Worm (Caenorhabditis elegans) whole organism, late embryonic: Measurements from ENCODE around the gene C08F1.11.

Experiments used
- C08G9.2 ChIP-seq: sonication (generic microtip); optimal IDR thresholded peaks from 2 replicates; lab custom pipeline; 2016; ENCODE audit warnings: mild to moderate bottlenecking, missing genetic modification characterization, moderate library complexity, missing compliant biosample characterization
- F13H6.1 ChIP-seq: sonication (generic microtip); optimal IDR thresholded peaks from 2 replicates; lab custom pipeline; 2016; ENCODE audit warnings: missing genetic modification characterization, missing compliant biosample characterization
- K02D7.2 ChIP-seq: sonication (generic microtip); optimal IDR thresholded peaks from 2 replicates; lab custom pipeline; 2017; ENCODE audit warnings: mild to moderate bottlenecking, missing genetic modification characterization, missing compliant biosample characterization
- T23F11.4 ChIP-seq: fragments of 200-800 bp; sonication (Bioruptor generic); optimal IDR thresholded peaks from 2 replicates; lab custom pipeline; 2018; ENCODE audit warnings: mild to moderate bottlenecking, missing genetic modification characterization, missing compliant biosample characterization
- ama-1 ChIP-seq: fragments of 150-350 bp; optimal IDR thresholded peaks from 2 replicates; lab custom pipeline; 2014
- ceh-14 ChIP-seq: sonication (generic microtip); optimal IDR thresholded peaks from 2 replicates; lab custom pipeline; 2016; ENCODE audit warnings: missing genotype, missing genetic modification characterization, missing compliant biosample characterization
- ceh-18 ChIP-seq: sonication (generic microtip); optimal IDR thresholded peaks from 2 replicates; lab custom pipeline; 2016; ENCODE audit warnings: missing genetic modification characterization, missing compliant biosample characterization
- ceh-2 ChIP-seq: sonication (generic microtip); optimal IDR thresholded peaks from 2 replicates; lab custom pipeline; 2016; ENCODE audit warnings: missing genotype, missing genetic modification characterization, missing compliant biosample characterization
- ceh-22 ChIP-seq: sonication (generic microtip); optimal IDR thresholded peaks from 2 replicates; lab custom pipeline; 2017; ENCODE audit warnings: missing biosample characterization, missing genetic modification characterization
- ceh-24 ChIP-seq: sonication (generic microtip); optimal IDR thresholded peaks from 2 replicates; lab custom pipeline; 2016; ENCODE audit warnings: mild to moderate bottlenecking, missing genetic modification characterization, missing compliant biosample characterization
- ceh-30 ChIP-seq: fragments of 150-350 bp; optimal IDR thresholded peaks from 2 replicates; lab custom pipeline; 2014; ENCODE audit warnings: missing biosample characterization, missing genetic modification characterization
- ceh-31 ChIP-seq: sonication (generic microtip); optimal IDR thresholded peaks from 2 replicates; lab custom pipeline; 2016; ENCODE audit warnings: missing genetic modification characterization, missing compliant biosample characterization
- ceh-45 ChIP-seq: fragments of 200-800 bp; sonication (Bioruptor generic); IDR thresholded peaks from 2 replicates; pipeline ENCODE4 v1.3.6; 2022; ENCODE audit warnings: missing genetic modification reagents, missing genetic modification characterization, missing compliant biosample characterization
- ceh-48 ChIP-seq: sonication (generic microtip); optimal IDR thresholded peaks from 2 replicates; lab custom pipeline; 2016; ENCODE audit warnings: missing genetic modification characterization, inconsistent platforms, missing compliant biosample characterization
- ceh-9 ChIP-seq: sonication (generic microtip); optimal IDR thresholded peaks from 2 replicates; lab custom pipeline; 2016; ENCODE audit warnings: mild to moderate bottlenecking, missing genetic modification characterization, inconsistent platforms, missing compliant biosample characterization
- che-1 ChIP-seq: sonication (generic microtip); optimal IDR thresholded peaks from 2 replicates; lab custom pipeline; 2016; ENCODE audit warnings: mild to moderate bottlenecking, missing genetic modification characterization, missing compliant biosample characterization
- dve-1 ChIP-seq: sonication (generic microtip); optimal IDR thresholded peaks from 2 replicates; lab custom pipeline; 2017; ENCODE audit warnings: antibody characterized with exemption, mild to moderate bottlenecking, missing genetic modification characterization, missing compliant biosample characterization
- elt-4 ChIP-seq: sonication (generic microtip); optimal IDR thresholded peaks from 2 replicates; lab custom pipeline; 2016; ENCODE audit warnings: missing genetic modification characterization, missing compliant biosample characterization
- ets-4 ChIP-seq: sonication (generic microtip); optimal IDR thresholded peaks from 2 replicates; lab custom pipeline; 2016; ENCODE audit warnings: missing genetic modification characterization, missing compliant biosample characterization
- fkh-10 ChIP-seq: fragments of 150-350 bp; optimal IDR thresholded peaks from 2 replicates; lab custom pipeline; 2014; ENCODE audit warnings: missing biosample characterization, missing genetic modification reagents, missing genetic modification characterization
- gmeb-2 ChIP-seq: sonication (generic microtip); optimal IDR thresholded peaks from 2 replicates; lab custom pipeline; 2016; ENCODE audit warnings: missing genetic modification characterization, inconsistent platforms, missing compliant biosample characterization
- hlh-15 ChIP-seq: sonication (generic microtip); optimal IDR thresholded peaks from 2 replicates; lab custom pipeline; 2016; ENCODE audit warnings: missing genetic modification characterization, missing compliant biosample characterization
- hlh-30 ChIP-seq: sonication (generic microtip); optimal IDR thresholded peaks from 2 replicates; lab custom pipeline; 2017; ENCODE audit warnings: antibody characterized with exemption, missing genetic modification characterization, missing compliant biosample characterization; ENCODE audit not compliant: insufficient read depth
- hlh-8 ChIP-seq: sonication (generic microtip); optimal IDR thresholded peaks from 2 replicates; lab custom pipeline; 2016; ENCODE audit warnings: missing genotype, missing genetic modification characterization, missing compliant biosample characterization
- lin-11 ChIP-seq: fragments of 200-800 bp; sonication (Bioruptor generic); optimal IDR thresholded peaks from 2 replicates; lab custom pipeline; 2018; ENCODE audit warnings: mild to moderate bottlenecking, missing genetic modification characterization, missing compliant biosample characterization
- madf-2 ChIP-seq: sonication (generic microtip); optimal IDR thresholded peaks from 2 replicates; lab custom pipeline; 2017; ENCODE audit warnings: missing genetic modification characterization, missing compliant biosample characterization
- nfya-1 ChIP-seq: sonication (generic microtip); optimal IDR thresholded peaks from 2 replicates; lab custom pipeline; 2017; ENCODE audit warnings: missing genetic modification characterization, mild to moderate bottlenecking, missing compliant biosample characterization, antibody characterized with exemption, moderate library complexity
- npax-4 ChIP-seq: sonication (generic microtip); optimal IDR thresholded peaks from 2 replicates; lab custom pipeline; 2016; ENCODE audit warnings: missing genetic modification characterization, missing compliant biosample characterization
- pag-3 ChIP-seq: sonication (generic microtip); optimal IDR thresholded peaks from 2 replicates; lab custom pipeline; 2016; ENCODE audit warnings: missing compliant biosample characterization, missing genetic modification characterization, borderline replicate concordance
- pat-9 ChIP-seq: fragments of 200-800 bp; sonication (Bioruptor generic); optimal IDR thresholded peaks from 2 replicates; lab custom pipeline; 2018; ENCODE audit warnings: mild to moderate bottlenecking, missing genetic modification characterization, moderate library complexity, missing compliant biosample characterization
- pax-1 ChIP-seq: fragments of 150-350 bp; optimal IDR thresholded peaks from 2 replicates; lab custom pipeline; 2014; ENCODE audit warnings: missing biosample characterization, missing genetic modification characterization
- pha-2 ChIP-seq: sonication (generic microtip); optimal IDR thresholded peaks from 2 replicates; lab custom pipeline; 2017; ENCODE audit warnings: mild to moderate bottlenecking, missing genetic modification characterization, missing compliant biosample characterization
- pha-4 ChIP-seq: fragments of 150-350 bp; optimal IDR thresholded peaks from 2 replicates; lab custom pipeline; 2018; ENCODE audit warnings: missing biosample characterization, missing genetic modification reagents, missing genetic modification characterization
- pqm-1 ChIP-seq: sonication (generic microtip); optimal IDR thresholded peaks from 2 replicates; lab custom pipeline; 2016; ENCODE audit warnings: missing genetic modification characterization, missing compliant biosample characterization
- pros-1 ChIP-seq: fragments of 150-350 bp; optimal IDR thresholded peaks from 2 replicates; lab custom pipeline; 2014; ENCODE audit warnings: missing biosample characterization, missing genetic modification reagents, missing genetic modification characterization
- rnt-1 ChIP-seq: sonication (generic microtip); optimal IDR thresholded peaks from 2 replicates; lab custom pipeline; 2016; ENCODE audit warnings: missing genetic modification characterization, missing compliant biosample characterization
- sdc-2 ChIP-seq: sonication (generic microtip); optimal IDR thresholded peaks from 2 replicates; lab custom pipeline; 2016; ENCODE audit warnings: missing genotype, missing genetic modification characterization, missing compliant biosample characterization
- sox-4 ChIP-seq: sonication (generic microtip); optimal IDR thresholded peaks from 2 replicates; lab custom pipeline; 2017; ENCODE audit warnings: mild to moderate bottlenecking, missing genetic modification characterization, inconsistent platforms, missing compliant biosample characterization
- syd-9 ChIP-seq: sonication (generic microtip); optimal IDR thresholded peaks from 2 replicates; lab custom pipeline; 2016; ENCODE audit warnings: mild to moderate bottlenecking, missing genetic modification characterization, moderate library complexity, missing compliant biosample characterization
- tbx-2 ChIP-seq: sonication (generic microtip); optimal IDR thresholded peaks from 2 replicates; lab custom pipeline; 2016; ENCODE audit warnings: missing genetic modification characterization, missing compliant biosample characterization
- tbx-7 ChIP-seq: sonication (generic microtip); optimal IDR thresholded peaks from 2 replicates; lab custom pipeline; 2016; ENCODE audit warnings: missing genotype, missing genetic modification characterization, missing compliant biosample characterization
- ttx-3 ChIP-seq: sonication (generic microtip); optimal IDR thresholded peaks from 2 replicates; lab custom pipeline; 2016; ENCODE audit warnings: missing genetic modification reagents, missing genetic modification characterization, missing compliant biosample characterization
- ztf-16 ChIP-seq: sonication (generic microtip); optimal IDR thresholded peaks from 2 replicates; lab custom pipeline; 2017; ENCODE audit warnings: missing genetic modification characterization, missing compliant biosample characterization

The C08F1.11 gene

DNA sequence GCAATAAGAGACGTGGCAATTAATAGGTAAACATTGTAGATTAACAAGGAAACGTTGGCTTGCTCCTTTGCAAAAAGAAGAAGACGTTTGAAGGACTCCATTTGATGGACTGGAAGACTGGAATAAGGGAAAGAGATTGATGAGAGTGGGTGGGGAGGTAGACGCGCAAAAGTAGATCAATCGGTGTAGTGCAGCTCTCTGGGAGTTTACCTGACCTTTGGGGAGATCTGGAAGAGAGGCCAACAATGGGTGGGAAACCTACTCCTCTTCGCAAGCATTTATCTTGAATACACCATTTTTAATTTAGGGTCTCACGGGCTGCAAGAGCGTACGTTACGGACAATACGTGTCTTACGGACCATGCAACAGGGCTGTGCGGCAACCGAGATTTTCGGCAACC, 21.7 kb upstream of the C08F1.11 start, which contains the start of gene C08F1.12:
TSS of gene C08F1.12 (minus strand) at position 101 of the 400 bp plus-strand sequence.
- TF ChIP-seq syd-9: no peak
- no peak for TF ChIP-seq ceh-9 (tag; lab: Kevin White, UChicago)
- TF ChIP-seq pros-1 (tag; lab: Kevin White, UChicago): no peak
- no peak for TF ChIP-seq F13H6.1
- TF ChIP-seq ceh-31 (tag; lab: Kevin White, UChicago): no peak
- TF ChIP-seq ttx-3 (tag; lab: Kevin White, UChicago): no peak
- TF ChIP-seq ceh-14 (tag; lab: Kevin White, UChicago): no peak
- no peak for TF ChIP-seq sox-4 (tag; lab: Kevin White, UChicago)
- no peak for TF ChIP-seq lin-11
- no peak for TF ChIP-seq ama-1 (lab: Kevin White, UChicago)
- no peak for TF ChIP-seq dve-1 (tag; lab: Kevin White, UChicago)
- TF ChIP-seq che-1 (tag; lab: Kevin White, UChicago): no peak
- no peak for TF ChIP-seq ceh-30 (tag; lab: Kevin White, UChicago)
- no peak for TF ChIP-seq ceh-45 (GFP tag; lab: Robert Waterston, UW)
- TF ChIP-seq C08G9.2: no peak
- no peak for TF ChIP-seq npax-4 (tag; lab: Kevin White, UChicago)
- TF ChIP-seq, all 69 proteins: peak for 0

DNA sequence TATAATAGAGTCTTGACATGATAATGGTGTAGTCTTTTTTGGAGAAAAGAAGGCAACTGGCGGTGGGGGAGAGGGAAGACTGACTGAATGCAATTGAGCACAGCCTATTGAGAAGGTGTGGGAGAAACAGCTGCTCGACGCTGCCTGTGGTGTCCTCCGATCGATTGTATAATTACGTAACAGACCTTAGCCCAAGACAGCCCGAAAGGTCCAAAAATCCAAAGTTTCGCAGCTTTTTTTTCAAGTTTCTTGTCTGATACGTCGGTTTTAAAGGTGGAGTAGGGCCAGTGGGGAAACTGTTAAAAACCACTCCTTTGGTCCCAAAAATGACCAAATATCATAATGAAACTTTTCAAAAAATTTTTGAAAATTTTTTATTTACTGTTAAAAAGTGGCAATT, 3.4 kb upstream of the C08F1.11 start, which contains the start of the genes C08F1.6 and fbxb-13:
TSS of gene C08F1.6 (minus strand) at position 101 of the 400 bp plus-strand sequence.
TSS of gene fbxb-13 (plus strand) at position 191 of the 400 bp plus-strand sequence.
- no peak for TF ChIP-seq ceh-9 (tag; lab: Kevin White, UChicago)
- no peak for TF ChIP-seq sdc-2 (tag; lab: Kevin White, UChicago)
- TF ChIP-seq tbx-2 (tag; lab: Kevin White, UChicago): no peak
- no peak for TF ChIP-seq ceh-2 (tag; lab: Kevin White, UChicago)
- TF ChIP-seq gmeb-2 (tag; lab: Kevin White, UChicago): no peak
- no peak for TF ChIP-seq K02D7.2 (tag; lab: Kevin White, UChicago)
- TF ChIP-seq tbx-7 (tag; lab: Kevin White, UChicago): no peak
- TF ChIP-seq rnt-1 (tag; lab: Kevin White, UChicago): no peak
- no peak for TF ChIP-seq hlh-8 (tag; lab: Kevin White, UChicago)
- TF ChIP-seq pat-9 (tag; lab: Kevin White, UChicago): no peak
- no peak for TF ChIP-seq madf-2 (tag; lab: Kevin White, UChicago)

DNA sequence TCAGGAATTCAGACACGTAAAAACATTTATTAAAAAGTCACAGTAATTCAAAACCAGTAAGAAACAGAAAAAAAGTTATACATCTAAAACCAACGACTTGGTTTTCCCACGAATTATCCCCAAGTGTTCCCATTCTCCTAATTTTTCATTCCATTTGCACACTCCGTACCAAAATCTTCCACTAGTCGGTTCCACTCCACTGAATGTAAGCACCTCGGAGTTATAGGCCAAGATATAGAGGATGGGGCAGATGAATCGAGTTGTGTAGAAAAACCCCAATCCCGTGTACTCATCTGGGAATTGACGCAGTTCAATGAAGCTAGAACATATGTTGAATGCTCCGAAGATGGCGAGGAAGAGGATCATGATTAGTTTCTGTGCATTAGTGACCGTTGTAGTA, 2.5 kb upstream of the C08F1.11 start:
- TF ChIP-seq ceh-2 (tag; lab: Kevin White, UChicago) (no peak), pqm-1 (tag; lab: Kevin White, UChicago) (no peak), sdc-2 (tag; lab: Kevin White, UChicago) (no peak), nfya-1 (tag; lab: Kevin White, UChicago) (no peak), ceh-22 (no peak), gmeb-2 (tag; lab: Kevin White, UChicago) (no peak), elt-4 (tag; lab: Kevin White, UChicago) (no peak), pha-2 (tag; lab: Kevin White, UChicago) (no peak), hlh-30 (tag; lab: Kevin White, UChicago) (no peak), C08G9.2 (no peak), madf-2 (tag; lab: Kevin White, UChicago) (no peak), ceh-18 (no peak), ceh-31 (tag; lab: Kevin White, UChicago) (no peak), K02D7.2 (tag; lab: Kevin White, UChicago) (no peak), hlh-15 (no peak), ceh-24 (no peak), fkh-10 (no peak), pax-1 (tag; lab: Kevin White, UChicago) (no peak)
- TF ChIP-seq, all 69 proteins: peak for 0

DNA sequence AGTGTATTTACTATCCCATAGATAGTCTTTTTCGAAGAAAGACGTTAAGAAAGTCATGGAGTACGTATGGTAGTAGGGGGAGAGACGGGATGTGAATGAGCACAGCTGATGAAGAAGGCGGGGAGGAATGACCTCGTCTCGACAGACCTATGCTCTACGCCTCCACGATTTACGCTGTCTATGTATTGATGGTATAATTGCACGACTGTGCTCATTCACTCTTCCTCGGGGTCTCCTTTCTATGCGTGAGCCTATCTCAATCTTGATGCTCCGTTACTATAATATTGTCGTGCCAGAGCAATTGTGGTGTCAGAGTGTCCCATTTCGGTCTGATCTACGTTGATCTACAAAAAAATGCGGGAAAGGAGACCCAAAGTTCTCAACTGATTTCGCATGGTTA, 1.5 kb upstream of the C08F1.11 start, which contains the start of gene C08F1.10:
TSS of gene C08F1.10 (minus strand) at position 101 of the 400 bp plus-strand sequence.
- no peak for TF ChIP-seq pha-4 (tag; lab: Kevin White, UChicago)
- TF ChIP-seq hlh-30 (tag; lab: Kevin White, UChicago): no peak
- TF ChIP-seq ztf-16: no peak
- TF ChIP-seq K02D7.2 (tag; lab: Kevin White, UChicago): no peak
- no peak for TF ChIP-seq ceh-48 (tag; lab: Kevin White, UChicago)
- no peak for TF ChIP-seq ceh-24
- no peak for TF ChIP-seq pros-1 (tag; lab: Kevin White, UChicago)
- no peak for TF ChIP-seq rnt-1 (tag; lab: Kevin White, UChicago)
- TF ChIP-seq ceh-31 (tag; lab: Kevin White, UChicago): no peak
- TF ChIP-seq pag-3: no peak
- no peak for TF ChIP-seq elt-4 (tag; lab: Kevin White, UChicago)
- no peak for TF ChIP-seq pha-2 (tag; lab: Kevin White, UChicago)
- TF ChIP-seq ceh-2 (tag; lab: Kevin White, UChicago): no peak
- no peak for TF ChIP-seq ets-4 (tag; lab: Kevin White, UChicago)
- no peak for TF ChIP-seq T23F11.4 (GFP tag; lab: Kevin White, UChicago)
